Worm (Caenorhabditis elegans): Measurements from ENCODE around the gene scc-2.

scc-2 gene

DNA sequence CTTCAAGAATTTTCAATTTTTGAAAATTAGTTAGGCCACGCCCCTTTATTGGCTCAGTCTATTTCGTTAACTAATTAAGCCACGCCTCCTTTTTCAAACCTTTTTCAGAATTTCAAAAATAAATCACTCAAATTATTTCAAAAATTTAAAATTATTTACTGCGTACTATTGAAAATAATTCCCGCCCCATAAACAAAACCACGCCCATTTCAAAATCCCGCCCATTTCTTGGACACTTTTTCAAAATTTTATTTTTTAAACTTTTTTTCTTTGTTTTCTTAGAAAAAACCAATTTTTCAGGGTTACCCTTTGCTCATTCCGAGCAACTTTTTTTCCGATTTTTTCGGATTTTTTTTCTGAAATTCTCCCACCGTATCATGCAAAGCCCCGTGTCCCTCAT lies 590 bp upstream of the scc-2 start, which contains the start of gene B0432.14:
Gene B0432.14, plus strand, starts transcription at position 301 of the 400 bp plus-strand sequence.
- TF ChIP-seq unc-55 (GFP tag; optimal IDR thresholded peaks at IDR 0.05) (no peak), pha-2 (tag; optimal IDR thresholded peaks at IDR 0.05) (no peak), dmd-4 (tag; optimal IDR thresholded peaks at IDR 0.05; ENCODE audit: borderline replicate concordance) (no peak), pat-9 (tag; optimal IDR thresholded peaks at IDR 0.05) (no peak), tbx-2 (tag; optimal IDR thresholded peaks at IDR 0.05) (no peak), ceh-31 (tag; optimal IDR thresholded peaks at IDR 0.05) (no peak), unc-86 (tag; optimal IDR thresholded peaks at IDR 0.05) (no peak), ama-1 (optimal IDR thresholded peaks at IDR 0.05) (no peak), unc-42 (tag; optimal IDR thresholded peaks at IDR 0.05) (no peak), elt-2 (tag; optimal IDR thresholded peaks at IDR 0.05) (no peak), F13H6.1 (tag; optimal IDR thresholded peaks at IDR 0.05) (no peak), unc-3 (GFP tag; conservative IDR thresholded peaks at IDR 0.05) (no peak), unc-3 (tag; optimal IDR thresholded peaks at IDR 0.05) (no peak), ceh-19 (GFP tag; optimal IDR thresholded peaks at IDR 0.05) (no peak), K02D7.2 (tag; optimal IDR thresholded peaks at IDR 0.05) (no peak), ahr-1 (tag; optimal IDR thresholded peaks at IDR 0.05) (no peak), syd-9 (tag; optimal IDR thresholded peaks at IDR 0.05) (no peak), sox-2 (GFP tag; IDR thresholded peaks at IDR 0.05) (no peak), ztf-16 (tag; optimal IDR thresholded peaks at IDR 0.05) (no peak), hlh-30 (tag; optimal IDR thresholded peaks at IDR 0.05; ENCODE audit: insufficient read depth) (no peak), sox-4 (tag; optimal IDR thresholded peaks at IDR 0.05) (no peak)

DNA sequence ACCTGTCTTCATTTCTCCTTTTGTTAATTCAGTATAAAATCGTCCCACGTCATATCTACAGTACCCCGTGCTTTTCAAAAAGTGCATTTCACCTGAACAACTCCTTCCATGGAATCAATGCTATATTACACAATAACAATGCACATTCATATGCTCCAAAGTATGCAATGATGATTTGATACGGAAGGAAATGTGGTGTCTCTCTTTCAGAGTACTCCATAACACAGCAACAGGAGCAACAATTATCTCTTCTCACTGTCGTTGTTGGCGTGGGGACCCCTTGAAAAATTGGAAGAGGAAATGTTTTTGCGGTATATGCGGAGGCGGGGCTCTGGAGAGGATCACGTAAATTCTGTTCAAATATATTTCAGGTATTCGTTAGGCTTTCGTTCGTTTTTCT lies 5.9 kb downstream of the scc-2 start, which contains the start of gene cat-2:
Gene cat-2, plus strand, starts transcription at position 301 of the 400 bp plus-strand sequence.
- TF ChIP-seq pag-3 (tag; optimal IDR thresholded peaks at IDR 0.05; ENCODE audit: borderline replicate concordance) = no peak
- TF ChIP-seq hlh-8 (tag; optimal IDR thresholded peaks at IDR 0.05) = no peak
- no peak for TF ChIP-seq ceh-24 (tag; optimal IDR thresholded peaks at IDR 0.05)
- no peak for TF ChIP-seq ahr-1 (tag; optimal IDR thresholded peaks at IDR 0.05)
- no peak for TF ChIP-seq hlh-30 (tag; optimal IDR thresholded peaks at IDR 0.05; ENCODE audit: insufficient read depth)
- TF ChIP-seq C38D4.7 (GFP tag; optimal IDR thresholded peaks at IDR 0.05) = no peak
- no peak for TF ChIP-seq ceh-22 (tag; optimal IDR thresholded peaks at IDR 0.05)
- TF ChIP-seq ceh-14 (tag; optimal IDR thresholded peaks at IDR 0.05) = no peak
- no peak for TF ChIP-seq ceh-30 (tag; optimal IDR thresholded peaks at IDR 0.05)

ce11 chrII:255124-255523 lies 8.3 kb downstream of the scc-2 start:
- TF ChIP-seq ceh-34 (tag; optimal IDR thresholded peaks at IDR 0.05) (peak; percentile 88), gmeb-2 (tag; optimal IDR thresholded peaks at IDR 0.05) (peak; percentile 63), ama-1 (optimal IDR thresholded peaks at IDR 0.05) (no peak), T23F11.4 (GFP tag; optimal IDR thresholded peaks at IDR 0.05) (peak; percentile 56), pqm-1 (tag; optimal IDR thresholded peaks at IDR 0.05) (peak; percentile 92), nhr-232 (tag; optimal IDR thresholded peaks at IDR 0.05) (peak; percentile 57), ttx-3 (tag; optimal IDR thresholded peaks at IDR 0.05) (peak; percentile 72), ceh-22 (tag; optimal IDR thresholded peaks at IDR 0.05) (no peak), pha-2 (tag; optimal IDR thresholded peaks at IDR 0.05) (peak; percentile 74), fkh-10 (GFP tag; optimal IDR thresholded peaks at IDR 0.05) (peak; percentile 84), ceh-2 (tag; optimal IDR thresholded peaks at IDR 0.05) (peak; percentile 82), ahr-1 (tag; optimal IDR thresholded peaks at IDR 0.05) (peak; percentile 57), sdc-2 (tag; optimal IDR thresholded peaks at IDR 0.05) (peak; percentile 65), pax-1 (tag; optimal IDR thresholded peaks at IDR 0.05) (peak; percentile 48), dve-1 (tag; optimal IDR thresholded peaks at IDR 0.05) (peak; percentile 42), K09A11.1 (tag; optimal IDR thresholded peaks at IDR 0.05; ENCODE audit: insufficient read depth) (peak; percentile 67), ceh-18 (tag; optimal IDR thresholded peaks at IDR 0.05) (peak; percentile 92), eyg-1 (tag; optimal IDR thresholded peaks at IDR 0.05) (peak; percentile 76), rnt-1 (tag; optimal IDR thresholded peaks at IDR 0.05) (peak; percentile 94), ets-4 (tag; optimal IDR thresholded peaks at IDR 0.05) (peak; percentile 60), mec-3 (tag; optimal IDR thresholded peaks at IDR 0.05; ENCODE audit: borderline replicate concordance) (peak; percentile 85), ref-2 (tag; optimal IDR thresholded peaks at IDR 0.05) (peak; percentile 90), hlh-8 (tag; optimal IDR thresholded peaks at IDR 0.05) (peak; percentile 77), F13H6.1 (tag; optimal IDR thresholded peaks at IDR 0.05) (peak; percentile 73), K02D7.2 (tag; optimal IDR thresholded peaks at IDR 0.05) (peak; percentile 46), hlh-13 (GFP tag; optimal IDR thresholded peaks at IDR 0.05) (peak; percentile 25), hlh-30 (tag; optimal IDR thresholded peaks at IDR 0.05; ENCODE audit: insufficient read depth) (peak; percentile 10), odd-2 (tag; optimal IDR thresholded peaks at IDR 0.05) (peak; percentile 32), hlh-6 (tag; optimal IDR thresholded peaks at IDR 0.05) (peak; percentile 81), unc-55 (GFP tag; optimal IDR thresholded peaks at IDR 0.05) (peak; percentile 61)
